Worm (Caenorhabditis elegans) whole organism, L3 larva: ENCODE results near the gene clec-203.
A peak's percentile ranks its signal among the peaks of the same experiment; 100 is the strongest.

Experiments used
- ZK546.5 ChIP-seq: sonication (generic microtip); optimal IDR thresholded peaks from 2 replicates; lab custom pipeline; 2017; ENCODE audit warnings: missing biosample characterization, missing genetic modification characterization
- aly-2 ChIP-seq: fragments of 150-350 bp; optimal IDR thresholded peaks from 2 replicates; lab custom pipeline; 2014; ENCODE audit warnings: missing biosample characterization, missing genetic modification characterization
- ceh-28 ChIP-seq: fragments of 150-350 bp; optimal IDR thresholded peaks from 2 replicates; lab custom pipeline; 2014; ENCODE audit warnings: missing biosample characterization, missing genetic modification reagents, missing genetic modification characterization
- ceh-82 ChIP-seq: fragments of 150-350 bp; optimal IDR thresholded peaks from 2 replicates; lab custom pipeline; 2014; ENCODE audit warnings: missing biosample characterization, missing genetic modification characterization
- daf-12 ChIP-seq: fragments of 150-350 bp; optimal IDR thresholded peaks from 2 replicates; lab custom pipeline; 2014; ENCODE audit warnings: missing biosample characterization, missing genetic modification reagents, missing genetic modification characterization
- egl-5 ChIP-seq: fragments of 150-350 bp; optimal IDR thresholded peaks from 2 replicates; lab custom pipeline; 2017; ENCODE audit warnings: missing biosample characterization, missing genetic modification reagents, missing genetic modification characterization, inconsistent platforms
- elt-1 ChIP-seq: fragments of 150-350 bp; optimal IDR thresholded peaks from 2 replicates; lab custom pipeline; 2014; ENCODE audit warnings: missing biosample characterization, missing genetic modification characterization
- elt-3 ChIP-seq, 3 experiments: fragments of 150-350 bp in 1 of 3; sonication (generic microtip) in 2 of 3; optimal IDR thresholded peaks; 2 replicates in 2 of 3; 4 replicates in 1 of 3; lab custom pipeline; 2014 to 2017; ENCODE audit warnings: missing biosample characterization in 3 of 3, missing genetic modification characterization in 3 of 3
- eor-1 ChIP-seq, 2 experiments: fragments of 150-350 bp; optimal IDR thresholded peaks; 2 replicates each; lab custom pipeline; 2014 to 2018; ENCODE audit warnings: missing biosample characterization in 2 of 2, missing genetic modification characterization in 2 of 2
- fkh-10 ChIP-seq: sonication (generic microtip); optimal IDR thresholded peaks from 2 replicates; lab custom pipeline; 2017; ENCODE audit warnings: missing biosample characterization, missing genetic modification reagents, missing genetic modification characterization
- fkh-2 ChIP-seq: fragments of 150-350 bp; optimal IDR thresholded peaks from 2 replicates; lab custom pipeline; 2014; ENCODE audit warnings: missing biosample characterization, missing genetic modification reagents, missing genetic modification characterization
- fos-1 ChIP-seq: fragments of 150-350 bp; optimal IDR thresholded peaks from 2 replicates; lab custom pipeline; 2014; ENCODE audit warnings: missing biosample characterization, missing genetic modification characterization
- hmg-11 ChIP-seq: sonication (generic microtip); optimal IDR thresholded peaks from 2 replicates; lab custom pipeline; 2016; ENCODE audit warnings: missing genetic modification characterization, missing compliant biosample characterization
- jun-1 ChIP-seq: fragments of 150-350 bp; optimal IDR thresholded peaks from 2 replicates; lab custom pipeline; 2014; ENCODE audit warnings: missing biosample characterization, missing genetic modification reagents, missing genetic modification characterization
- lin-15B ChIP-seq: fragments of 150-350 bp; optimal IDR thresholded peaks from 2 replicates; lab custom pipeline; 2014; ENCODE audit warnings: missing biosample characterization, missing genetic modification characterization
- lin-39 ChIP-seq: fragments of 150-350 bp; optimal IDR thresholded peaks from 2 replicates; lab custom pipeline; 2018; ENCODE audit warnings: missing biosample characterization, missing genetic modification reagents, missing genetic modification characterization
- lsy-12 ChIP-seq: sonication (generic microtip); optimal IDR thresholded peaks from 2 replicates; lab custom pipeline; 2016; ENCODE audit warnings: mild to moderate bottlenecking, missing genetic modification characterization, missing compliant biosample characterization
- nfya-1 ChIP-seq: sonication (generic microtip); optimal IDR thresholded peaks from 2 replicates; lab custom pipeline; 2017; ENCODE audit warnings: missing genetic modification characterization, mild to moderate bottlenecking, missing compliant biosample characterization, antibody characterized with exemption, moderate library complexity; ENCODE audit not compliant: insufficient read depth
- nhr-237 ChIP-seq: fragments of 150-350 bp; optimal IDR thresholded peaks from 2 replicates; lab custom pipeline; 2014; ENCODE audit warnings: missing biosample characterization, missing genetic modification characterization
- nhr-28 ChIP-seq: fragments of 150-350 bp; optimal IDR thresholded peaks from 2 replicates; lab custom pipeline; 2014; ENCODE audit warnings: missing biosample characterization, missing genetic modification characterization
- nhr-67 ChIP-seq: fragments of 150-350 bp; optimal IDR thresholded peaks from 2 replicates; lab custom pipeline; 2014; ENCODE audit warnings: missing biosample characterization, missing genetic modification characterization
- pqm-1 ChIP-seq: fragments of 150-350 bp; optimal IDR thresholded peaks from 2 replicates; lab custom pipeline; 2017; ENCODE audit warnings: missing biosample characterization, missing genetic modification characterization, inconsistent platforms
- sea-2 ChIP-seq: fragments of 150-350 bp; sonication (generic microtip); optimal IDR thresholded peaks from 4 replicates; lab custom pipeline; 2014; ENCODE audit warnings: missing biosample characterization, missing genetic modification reagents, missing genetic modification characterization
- skn-1 ChIP-seq: fragments of 150-350 bp; optimal IDR thresholded peaks from 2 replicates; lab custom pipeline; 2014; ENCODE audit warnings: missing biosample characterization, missing genetic modification characterization
- snpc-4 ChIP-seq: fragments of 150-350 bp; optimal IDR thresholded peaks from 2 replicates; lab custom pipeline; 2014; ENCODE audit warnings: missing biosample characterization, missing genetic modification characterization
- unc-62 ChIP-seq: fragments of 150-350 bp; sonication (generic microtip); optimal IDR thresholded peaks from 4 replicates; lab custom pipeline; 2014; ENCODE audit warnings: missing biosample characterization, missing genetic modification reagents, missing genetic modification characterization
- ztf-11 ChIP-seq: fragments of 150-350 bp; optimal IDR thresholded peaks from 2 replicates; lab custom pipeline; 2014; ENCODE audit warnings: missing biosample characterization, missing genetic modification characterization
- ztf-4 ChIP-seq: fragments of 150-350 bp; optimal IDR thresholded peaks from 2 replicates; lab custom pipeline; 2014; ENCODE audit warnings: missing biosample characterization, missing genetic modification characterization

The clec-203 gene

ce11 chrV:1087983-1088382 lies at the start of gene clec-203:
TSS of gene clec-203 (plus strand) at chrV:1088283.
- TF ChIP-seq lsy-12 (tag; lab: Kevin White, UChicago) = no peak
- no peak for TF ChIP-seq ceh-82 (tag; lab: Kevin White, UChicago)
- TF ChIP-seq, all 47 proteins: peak for 0

ce11 chrV:1047251-1047650 lies 40.8 kb upstream of the clec-203 start:
- TF ChIP-seq fos-1 (tag; lab: Kevin White, UChicago) = no peak
- peak; percentile 73 for TF ChIP-seq nfya-1 (tag; lab: Kevin White, UChicago)

ce11 chrV:1048482-1048881 lies 39.6 kb upstream of the clec-203 start, which contains the start of gene nra-4:
TSS of gene nra-4 (minus strand) at chrV:1048582.
- no peak for TF ChIP-seq ztf-4 (tag; lab: Kevin White, UChicago)
- TF ChIP-seq nfya-1 (tag; lab: Kevin White, UChicago) = no peak
- no peak for TF ChIP-seq fkh-10 (GFP tag; lab: Kevin White, UChicago)
- TF ChIP-seq jun-1 (tag; lab: Kevin White, UChicago) = no peak
- no peak for TF ChIP-seq lin-15B (tag; lab: Kevin White, UChicago)
- no peak for TF ChIP-seq hmg-11
- TF ChIP-seq pqm-1 = no peak
- no peak for TF ChIP-seq nhr-67 (tag; lab: Kevin White, UChicago)
- TF ChIP-seq ztf-11 = no peak
- no peak for TF ChIP-seq snpc-4
- TF ChIP-seq unc-62 (GFP tag; lab: Kevin White, UChicago) = no peak
- no peak for TF ChIP-seq elt-1 (tag; lab: Kevin White, UChicago)

- TF ChIP-seq lin-15B (tag; lab: Kevin White, UChicago) (peak; percentile 45), hmg-11 (peak; percentile 66), egl-5 (tag; lab: Kevin White, UChicago) (no peak), lin-39 (peak; percentile 47), snpc-4 (peak; percentile 0), skn-1 (no peak), ZK546.5 (tag; lab: Kevin White, UChicago) (no peak), nfya-1 (tag; lab: Kevin White, UChicago) (peak; percentile 49)
These were observed 38.7 kb upstream of the clec-203 start for ce11 chrV:1049334-1049733.

- no peak for TF ChIP-seq snpc-4
- no peak for TF ChIP-seq sea-2 (GFP tag; lab: Kevin White, UChicago)
- TF ChIP-seq fkh-2 = no peak
- TF ChIP-seq egl-5 (tag; lab: Kevin White, UChicago) = no peak
- no peak for TF ChIP-seq ZK546.5 (tag; lab: Kevin White, UChicago)
- TF ChIP-seq lsy-12 (tag; lab: Kevin White, UChicago) = no peak
- no peak for TF ChIP-seq fos-1 (tag; lab: Kevin White, UChicago)
- TF ChIP-seq elt-3 (tag; optimal IDR thresholded peaks at IDR 0.05; lab: Kevin White, UChicago) = no peak
- TF ChIP-seq lin-39 = no peak
- no peak for TF ChIP-seq skn-1
- no peak for TF ChIP-seq nhr-237 (tag; lab: Kevin White, UChicago)
- no peak for TF ChIP-seq ceh-82 (tag; lab: Kevin White, UChicago)
- TF ChIP-seq, all 47 proteins: peak for 0
These were observed 36.4 kb upstream of the clec-203 start for ce11 chrV:1051651-1052050.

- TF ChIP-seq nhr-28 (tag; lab: Kevin White, UChicago) = no peak
- TF ChIP-seq aly-2 (tag; lab: Kevin White, UChicago) = no peak
These were observed 35.5 kb upstream of the clec-203 start, which contains the start of gene K10C9.4 for ce11 chrV:1052559-1053064. TSS of gene K10C9.4 (minus strand) at chrV:1053014.

ce11 chrV:1053385-1053784 lies 34.7 kb upstream of the clec-203 start:
- TF ChIP-seq eor-1 (tag; optimal IDR thresholded peaks at IDR 0.05; lab: Kevin White, UChicago) (no peak), daf-12 (no peak), snpc-4 (no peak), ceh-82 (tag; lab: Kevin White, UChicago) (no peak), ceh-28 (tag; lab: Kevin White, UChicago) (no peak)
- TF ChIP-seq, all 47 proteins: peak for 0
